Worm (Caenorhabditis elegans) whole organism, L3 larva: ENCODE results near the gene vhp-1.

Experiments
- ceh-82 ChIP-seq: fragments of 150-350 bp; optimal IDR thresholded peaks from 2 replicates; lab custom pipeline; 2014; ENCODE audit warnings: missing biosample characterization, missing genetic modification characterization
- mdl-1 ChIP-seq: fragments of 150-350 bp; optimal IDR thresholded peaks from 2 replicates; lab custom pipeline; 2014; ENCODE audit warnings: missing biosample characterization, missing genetic modification characterization
- nhr-237 ChIP-seq: fragments of 150-350 bp; optimal IDR thresholded peaks from 2 replicates; lab custom pipeline; 2014; ENCODE audit warnings: missing biosample characterization, missing genetic modification characterization
- unc-62 ChIP-seq: fragments of 150-350 bp; sonication (generic microtip); optimal IDR thresholded peaks from 4 replicates; lab custom pipeline; 2014; ENCODE audit warnings: missing biosample characterization, missing genetic modification reagents, missing genetic modification characterization

- no peak for TF ChIP-seq ceh-82 (tag; lab: Kevin White, UChicago)
- TF ChIP-seq unc-62: no peak
- no peak for TF ChIP-seq mdl-1 (tag; lab: Kevin White, UChicago)
- TF ChIP-seq nhr-237 (tag; lab: Kevin White, UChicago): no peak
Observed at ce11 chrII:5341573-5341972, 18.5 kb downstream of the vhp-1 start.
